Worm (Caenorhabditis elegans) whole organism, young adult: ENCODE results near the gene wrt-8.
"Not testable (repeated sequence)": the region's sequence is repeated elsewhere in the genome, so short reads cannot be mapped to it uniquely, and the experiment has no call there.

Experiments used
- B0261.1 ChIP-seq: sonication (generic microtip); optimal IDR thresholded peaks from 2 replicates; lab custom pipeline; 2016; ENCODE audit warnings: mild to moderate bottlenecking, missing genetic modification characterization, moderate library complexity, missing compliant biosample characterization
- F57C9.4 ChIP-seq: sonication (generic microtip); optimal IDR thresholded peaks from 2 replicates; lab custom pipeline; 2017; ENCODE audit warnings: mild to moderate bottlenecking, missing genetic modification characterization, missing compliant biosample characterization
- K12H6.12 ChIP-seq: fragments of 200-800 bp; sonication (Bioruptor generic); optimal IDR thresholded peaks from 2 replicates; lab custom pipeline; 2018; ENCODE audit warnings: mild to moderate bottlenecking, missing genetic modification characterization, missing compliant biosample characterization
- Y53G8AR.9 ChIP-seq: fragments of 200-800 bp; sonication (Bioruptor generic); conservative IDR thresholded peaks from 2 replicates; pipeline ENCODE4 v1.3.6; 2022; ENCODE audit warnings: missing genetic modification reagents, missing genetic modification characterization, missing compliant biosample characterization
- ZK185.1 ChIP-seq: sonication (generic microtip); optimal IDR thresholded peaks from 2 replicates; lab custom pipeline; 2016; ENCODE audit warnings: mild to moderate bottlenecking, missing genetic modification characterization, missing compliant biosample characterization; ENCODE audit not compliant: poor library complexity, severe bottlenecking
- aptf-2 ChIP-seq: fragments of 200-800 bp; sonication (Bioruptor generic); conservative IDR thresholded peaks from 2 replicates; pipeline ENCODE4 v1.3.6; 2022; ENCODE audit warnings: missing genetic modification reagents, missing genetic modification characterization, missing compliant biosample characterization
- dpff-1 ChIP-seq: sonication (generic microtip); optimal IDR thresholded peaks from 2 replicates; lab custom pipeline; 2017; ENCODE audit warnings: mild to moderate bottlenecking, missing genetic modification characterization, missing compliant biosample characterization
- efl-1 ChIP-seq: fragments of 150-350 bp; optimal IDR thresholded peaks from 2 replicates; lab custom pipeline; 2014; ENCODE audit warnings: missing biosample characterization, missing genetic modification reagents, missing genetic modification characterization
- hmg-1.2 ChIP-seq: fragments of 200-800 bp; sonication (Bioruptor generic); IDR thresholded peaks from 2 replicates; pipeline ENCODE4 v1.3.6; 2022; ENCODE audit warnings: missing genetic modification reagents, missing genetic modification characterization, missing compliant biosample characterization
- hsf-1 ChIP-seq: fragments of 200-800 bp; sonication (Bioruptor generic); IDR thresholded peaks from 2 replicates; pipeline ENCODE4 v1.3.6; 2022; ENCODE audit warnings: missing genetic modification reagents, missing genetic modification characterization, missing compliant biosample characterization
- lin-26 ChIP-seq: fragments of 200-800 bp; sonication (Bioruptor generic); IDR thresholded peaks from 2 replicates; pipeline ENCODE4 v1.3.6; 2022; ENCODE audit warnings: missing genetic modification reagents, missing genetic modification characterization, missing compliant biosample characterization
- lin-54 ChIP-seq: fragments of 200-800 bp; sonication (Bioruptor generic); optimal IDR thresholded peaks from 2 replicates; lab custom pipeline; 2018; ENCODE audit warnings: mild to moderate bottlenecking, missing genetic modification characterization, missing compliant biosample characterization
- lsl-1 ChIP-seq: fragments of 200-800 bp; sonication (Bioruptor generic); optimal IDR thresholded peaks from 2 replicates; lab custom pipeline; 2018; ENCODE audit warnings: mild to moderate bottlenecking, missing genetic modification characterization, moderate library complexity, missing compliant biosample characterization
- madf-6 ChIP-seq: fragments of 200-800 bp; sonication (Bioruptor generic); IDR thresholded peaks from 2 replicates; pipeline ENCODE4 v1.3.6; 2022; ENCODE audit warnings: missing genetic modification reagents, missing genetic modification characterization, missing compliant biosample characterization
- mcd-1 ChIP-seq: fragments of 200-800 bp; sonication (Bioruptor generic); IDR thresholded peaks from 2 replicates; pipeline ENCODE4 v1.3.6; 2022; ENCODE audit warnings: missing genetic modification reagents, missing genetic modification characterization, missing compliant biosample characterization
- nfya-2 ChIP-seq: fragments of 200-800 bp; sonication (Bioruptor generic); IDR thresholded peaks from 2 replicates; pipeline ENCODE4 v1.3.6; 2022; ENCODE audit warnings: missing genetic modification reagents, missing genetic modification characterization, missing compliant biosample characterization
- nhr-120 ChIP-seq: fragments of 200-800 bp; sonication (Bioruptor generic); IDR thresholded peaks from 2 replicates; pipeline ENCODE4 v1.3.6; 2022; ENCODE audit warnings: missing genetic modification characterization, missing compliant biosample characterization
- nhr-27 ChIP-seq: fragments of 200-800 bp; sonication (Bioruptor generic); optimal IDR thresholded peaks from 2 replicates; lab custom pipeline; 2018; ENCODE audit warnings: mild to moderate bottlenecking, missing genetic modification characterization, moderate library complexity, missing compliant biosample characterization
- pbrm-1 ChIP-seq: fragments of 200-800 bp; sonication (Bioruptor generic); IDR thresholded peaks from 2 replicates; pipeline ENCODE4 v1.3.6; 2022; ENCODE audit warnings: missing genetic modification reagents, missing genetic modification characterization, missing compliant biosample characterization
- rec-8 ChIP-seq, 2 experiments: sonication (generic microtip); optimal IDR thresholded peaks; 2 replicates each; lab custom pipeline; 2016; ENCODE audit warnings: mild to moderate bottlenecking in 2 of 2, missing genetic modification characterization in 2 of 2, missing genetic modification reagents in 2 of 2, missing genotype in 2 of 2, missing biosample characterization in 1 of 2, missing compliant biosample characterization in 1 of 2, moderate library complexity in 1 of 2
- rpc-1 ChIP-seq, 2 experiments: fragments of 150-350 bp in 1 of 2; sonication (generic microtip) in 1 of 2; optimal IDR thresholded peaks; 2 replicates each; lab custom pipeline; 2014 to 2018; ENCODE audit warnings: missing biosample characterization in 1 of 2, missing genetic modification characterization in 1 of 2, missing genetic modification reagents in 1 of 2, missing genotype in 1 of 2
- sea-2 ChIP-seq: fragments of 200-800 bp; sonication (Bioruptor generic); IDR thresholded peaks from 2 replicates; pipeline ENCODE4 v1.3.6; 2022; ENCODE audit warnings: missing genetic modification characterization, missing compliant biosample characterization
- snpc-3.4 ChIP-seq: sonication (generic microtip); optimal IDR thresholded peaks from 2 replicates; lab custom pipeline; 2017; ENCODE audit warnings: missing genetic modification characterization, mild to moderate bottlenecking, missing compliant biosample characterization, antibody characterized with exemption, moderate library complexity, missing genotype, missing genetic modification reagents
- sptf-2 ChIP-seq: fragments of 200-800 bp; sonication (Bioruptor generic); optimal IDR thresholded peaks from 2 replicates; lab custom pipeline; 2018; ENCODE audit warnings: mild to moderate bottlenecking, missing genetic modification characterization, missing compliant biosample characterization
- tbp1 ChIP-seq: fragments of 200-800 bp; sonication (Bioruptor generic); optimal IDR thresholded peaks from 2 replicates; lab custom pipeline; 2018; ENCODE audit warnings: mild to moderate bottlenecking, missing genetic modification characterization, missing compliant biosample characterization
- ztf-18 ChIP-seq: sonication (generic microtip); optimal IDR thresholded peaks from 2 replicates; lab custom pipeline; 2016; ENCODE audit warnings: missing genotype, mild to moderate bottlenecking, missing genetic modification characterization, missing compliant biosample characterization
- ztf-25 ChIP-seq: fragments of 200-800 bp; sonication (Bioruptor generic); IDR thresholded peaks from 2 replicates; pipeline ENCODE4 v1.3.6; 2022; ENCODE audit warnings: missing genetic modification reagents, missing genetic modification characterization, missing compliant biosample characterization
- ztf-28 ChIP-seq: fragments of 200-800 bp; sonication (Bioruptor generic); IDR thresholded peaks from 2 replicates; pipeline ENCODE4 v1.3.6; 2022; ENCODE audit warnings: missing genetic modification reagents, missing genetic modification characterization, missing compliant biosample characterization

The wrt-8 gene

ce11 chrV:15344481-15344880, at the start of gene wrt-8:
TSS of gene wrt-8 (minus strand) at chrV:15344581.
- TF ChIP-seq nhr-120 (GFP tag; lab: Robert Waterston, UW) (0 out of 2 replicates have a peak, but pooled peaks have one; percentile 11), ZK185.1 (no peak), K12H6.12 (tag; lab: Kevin White, UChicago) (no peak)
- TF ChIP-seq, all 124 proteins: peak for 1

ce11 chrV:15392064-15392463, 47.7 kb upstream of the wrt-8 start:
- TF ChIP-seq mcd-1 (GFP tag; lab: Robert Waterston, UW) (peak; percentile 45; the same call in 1 of the 2 replicates), hmg-1.2 (GFP tag; lab: Robert Waterston, UW) (0 out of 2 replicates have a peak, but pooled peaks have one; percentile 12), Y53G8AR.9 (GFP tag; lab: Robert Waterston, UW) (no peak), madf-6 (GFP tag; lab: Robert Waterston, UW) (peak; percentile 11; the same call in 1 of the 2 replicates), ztf-18 (tag; lab: Kevin White, UChicago) (peak; percentile 73), lsl-1 (peak; percentile 62), sea-2 (no peak)

- TF ChIP-seq rpc-1 (optimal IDR thresholded peaks at IDR 0.05; lab: Kevin White, UChicago): not testable (repeated sequence)
- TF ChIP-seq rpc-1 (tag; optimal IDR thresholded peaks at IDR 0.05; lab: Kevin White, UChicago) (peak; percentile 42), tbp1 (peak; percentile 76), B0261.1 (tag; lab: Kevin White, UChicago) (peak; percentile 50)
- TF ChIP-seq, all 124 proteins: peak for 3; not testable (repeated sequence) for 121
Observed at ce11 chrV:15390599-15390998, 46.2 kb upstream of the wrt-8 start.

- TF ChIP-seq nhr-27 (tag; lab: Kevin White, UChicago) (no peak), lin-54 (peak; percentile 12), hsf-1 (GFP tag; lab: Robert Waterston, UW) (0 out of 2 replicates have a peak, but pooled peaks have one; percentile 30), sptf-2 (GFP tag; lab: Kevin White, UChicago) (no peak), ztf-28 (GFP tag; lab: Robert Waterston, UW) (0 out of 2 replicates have a peak, but pooled peaks have one; percentile 30), mcd-1 (GFP tag; lab: Robert Waterston, UW) (peak; percentile 74), snpc-3.4 (tag; lab: Kevin White, UChicago) (no peak), aptf-2 (GFP tag; lab: Robert Waterston, UW) (0 out of 2 replicates have a peak, but pooled peaks have one; percentile 33), madf-6 (GFP tag; lab: Robert Waterston, UW) (peak; percentile 57)
- TF ChIP-seq, all 124 proteins: peak for 6
Observed at ce11 chrV:15388820-15389384, 44.5 kb upstream of the wrt-8 start, which contains the start of gene srh-170. TSS of gene srh-170 (minus strand) at chrV:15388870.

ce11 chrV:15384733-15385132, 40.4 kb upstream of the wrt-8 start, which contains the start of gene str-102:
TSS of gene str-102 (plus strand) at chrV:15385033.
- TF ChIP-seq ztf-25 (GFP tag; lab: Robert Waterston, UW): no peak
- TF ChIP-seq nfya-2 (GFP tag; lab: Robert Waterston, UW): no peak
- no peak for TF ChIP-seq dpff-1 (tag; lab: Kevin White, UChicago)
- TF ChIP-seq efl-1 (GFP tag; lab: Kevin White, UChicago): no peak
- no peak for TF ChIP-seq rec-8 (tag; optimal IDR thresholded peaks at IDR 0.05; lab: Kevin White, UChicago)
- TF ChIP-seq lin-26 (GFP tag; lab: Robert Waterston, UW): no peak
- TF ChIP-seq tbp1: no peak
- no peak for TF ChIP-seq pbrm-1 (GFP tag; lab: Robert Waterston, UW)
- TF ChIP-seq B0261.1 (tag; lab: Kevin White, UChicago): no peak

ce11 chrV:15383739-15384138, 39.4 kb upstream of the wrt-8 start, which contains the start of gene str-88:
TSS of gene str-88 (minus strand) at chrV:15383839.
- no peak for TF ChIP-seq F57C9.4 (tag; lab: Kevin White, UChicago)
